Worm (Caenorhabditis elegans) whole organism, L1 larva: Measurements from ENCODE around the gene sre-9.

Source experiments
- nhr-20 ChIP-seq: sonication (generic microtip); optimal IDR thresholded peaks from 2 replicates; lab custom pipeline; 2016; ENCODE audit warnings: mild to moderate bottlenecking, missing genetic modification characterization, missing compliant biosample characterization
- nhr-90 ChIP-seq: sonication (generic microtip); optimal IDR thresholded peaks from 2 replicates; lab custom pipeline; 2016; ENCODE audit warnings: mild to moderate bottlenecking, missing genetic modification characterization, missing compliant biosample characterization; ENCODE audit not compliant: poor library complexity
- unc-62 ChIP-seq: fragments of 150-350 bp; optimal IDR thresholded peaks from 2 replicates; lab custom pipeline; 2014; ENCODE audit warnings: missing biosample characterization, missing genetic modification reagents, missing genetic modification characterization

DNA sequence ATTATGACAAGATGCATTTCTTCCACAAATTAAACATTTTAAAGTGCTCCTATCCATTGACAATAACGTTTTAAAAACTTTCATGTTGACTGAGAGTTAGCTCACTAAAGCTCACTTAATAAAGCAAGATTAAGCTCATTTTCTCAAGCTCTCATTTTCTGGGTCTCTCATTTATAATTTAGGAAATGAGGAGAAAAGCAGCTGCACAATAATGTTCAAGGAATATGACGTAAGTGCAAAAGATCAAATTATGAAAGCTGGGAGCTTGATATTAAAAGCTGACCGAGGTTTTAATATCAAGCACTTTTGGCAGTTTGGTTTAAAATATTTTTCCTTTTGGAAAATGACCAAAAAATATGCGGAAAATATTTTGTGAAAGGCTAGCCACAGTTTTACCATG, 37.0 kb upstream of the sre-9 start, which contains the start of gene nhr-188:
- TF ChIP-seq nhr-90 = no peak
- TF ChIP-seq unc-62 (GFP tag; lab: Kevin White, UChicago) = no peak
- no peak for TF ChIP-seq nhr-20 (tag; lab: Kevin White, UChicago)
